Fruit fly (Drosophila melanogaster) whole organism, embryonic: ENCODE data around the gene side-IV.

Experiments
- B-H2 ChIP-seq: fragments of 200-800 bp; sonication (Bioruptor generic); optimal IDR thresholded peaks from 2 replicates; lab custom pipeline; 2018; ENCODE audit warnings: missing biosample characterization, mild to moderate bottlenecking, missing genetic modification characterization
- CG10147 ChIP-seq: fragments of 200-800 bp; sonication (Bioruptor generic); optimal IDR thresholded peaks from 2 replicates; lab custom pipeline; 2019; ENCODE audit warnings: missing biosample characterization, mild to moderate bottlenecking, missing genetic modification characterization, moderate library complexity
- CG10431 ChIP-seq: fragments of 200-800 bp; sonication (Bioruptor generic); optimal IDR thresholded peaks from 3 replicates; lab custom pipeline; 2018; ENCODE audit warnings: missing biosample characterization, mild to moderate bottlenecking, missing genetic modification characterization
- CG10543 ChIP-seq: fragments of 200-800 bp; sonication (Bioruptor generic); optimal IDR thresholded peaks from 3 replicates; lab custom pipeline; 2017; ENCODE audit warnings: missing biosample characterization, mild to moderate bottlenecking, missing genetic modification characterization, moderate library complexity
- CG10959 ChIP-seq: fragments of 200-800 bp; sonication (Bioruptor generic); IDR thresholded peaks from 2 replicates; pipeline ENCODE4 v1.3.6; 2022; ENCODE audit warnings: missing biosample characterization, missing genetic modification characterization
- CG11504 ChIP-seq: fragments of 200-800 bp; sonication (Bioruptor generic); optimal IDR thresholded peaks from 3 replicates; lab custom pipeline; 2019; ENCODE audit warnings: missing biosample characterization, mild to moderate bottlenecking, missing genetic modification characterization, moderate library complexity
- CG13123 ChIP-seq: fragments of 200-800 bp; sonication (Bioruptor generic); optimal IDR thresholded peaks from 2 replicates; lab custom pipeline; 2016; ENCODE audit warnings: missing biosample characterization, missing genetic modification characterization
- CG13296 ChIP-seq: fragments of 200-800 bp; sonication (Bioruptor generic); optimal IDR thresholded peaks from 3 replicates; lab custom pipeline; 2018; ENCODE audit warnings: missing biosample characterization, mild to moderate bottlenecking, missing genetic modification characterization
- CG1529 ChIP-seq: fragments of 200-800 bp; sonication (Bioruptor generic); optimal IDR thresholded peaks from 3 replicates; lab custom pipeline; 2018; ENCODE audit warnings: missing biosample characterization, missing genetic modification characterization
- CG15601 ChIP-seq: fragments of 200-800 bp; sonication (Bioruptor generic); optimal IDR thresholded peaks from 3 replicates; lab custom pipeline; 2019; ENCODE audit warnings: missing biosample characterization, mild to moderate bottlenecking, missing genetic modification characterization, moderate library complexity
- CG1602 ChIP-seq: fragments of 200-800 bp; sonication (Bioruptor generic); optimal IDR thresholded peaks from 3 replicates; lab custom pipeline; 2016; ENCODE audit warnings: missing biosample characterization, missing genetic modification characterization
- CG16813 ChIP-seq: fragments of 200-800 bp; sonication (Bioruptor generic); IDR thresholded peaks from 3 replicates; pipeline ENCODE4 v1.3.6; 2022; ENCODE audit warnings: missing biosample characterization, missing genetic modification characterization; ENCODE audit not compliant: partially characterized antibody
- CG1792 ChIP-seq: fragments of 200-800 bp; sonication (Bioruptor generic); optimal IDR thresholded peaks from 2 replicates; lab custom pipeline; 2016; ENCODE audit warnings: missing biosample characterization, missing genetic modification characterization
- CG18599 ChIP-seq: fragments of 200-800 bp; sonication (Bioruptor generic); optimal IDR thresholded peaks from 3 replicates; lab custom pipeline; 2017; ENCODE audit warnings: missing biosample characterization, missing genetic modification characterization, mild to moderate bottlenecking, moderate library complexity, missing genetic modification reagents
- CG2678 ChIP-seq: fragments of 200-800 bp; sonication (Bioruptor generic); optimal IDR thresholded peaks from 3 replicates; lab custom pipeline; 2019; ENCODE audit warnings: missing biosample characterization, mild to moderate bottlenecking, missing genetic modification characterization, moderate library complexity
- CG31388 ChIP-seq: fragments of 200-800 bp; sonication (Bioruptor generic); optimal IDR thresholded peaks from 2 replicates; lab custom pipeline; 2016; ENCODE audit warnings: missing biosample characterization, missing genetic modification characterization
- CG3407 ChIP-seq: fragments of 200-800 bp; sonication (Bioruptor generic); optimal IDR thresholded peaks from 2 replicates; lab custom pipeline; 2018; ENCODE audit warnings: missing biosample characterization, mild to moderate bottlenecking, missing genetic modification characterization
- CG34422 ChIP-seq: fragments of 200-800 bp; sonication (Bioruptor generic); IDR thresholded peaks from 3 replicates; pipeline ENCODE4 v1.3.6; 2022; ENCODE audit warnings: missing biosample characterization, missing genetic modification characterization
- CG4854 ChIP-seq: fragments of 200-800 bp; sonication (Bioruptor generic); optimal IDR thresholded peaks from 2 replicates; lab custom pipeline; 2016; ENCODE audit warnings: missing biosample characterization, missing genetic modification characterization, inconsistent platforms
- CG5953 ChIP-seq: fragments of 200-800 bp; sonication (Bioruptor generic); IDR thresholded peaks from 2 replicates; pipeline ENCODE4 v1.3.6; 2022; ENCODE audit warnings: missing biosample characterization, missing genetic modification characterization
- CG6765 ChIP-seq: fragments of 200-800 bp; sonication (Bioruptor generic); optimal IDR thresholded peaks from 3 replicates; lab custom pipeline; 2017; ENCODE audit warnings: missing biosample characterization, mild to moderate bottlenecking, missing genetic modification characterization
- CG6791 ChIP-seq: fragments of 200-800 bp; sonication (Bioruptor generic); IDR thresholded peaks from 3 replicates; pipeline ENCODE4 v1.3.6; 2022; ENCODE audit warnings: missing biosample characterization, missing genetic modification characterization; ENCODE audit not compliant: partially characterized antibody
- CG7357 ChIP-seq: fragments of 200-800 bp; sonication (Bioruptor generic); IDR thresholded peaks from 3 replicates; pipeline ENCODE4 v1.3.6; 2022; ENCODE audit warnings: missing biosample characterization, missing genetic modification characterization
- CG7786 ChIP-seq: fragments of 200-800 bp; sonication (Bioruptor generic); optimal IDR thresholded peaks from 2 replicates; lab custom pipeline; 2016; ENCODE audit warnings: missing biosample characterization, missing genetic modification characterization
- CG7839 ChIP-seq: fragments of 200-800 bp; sonication (Bioruptor generic); optimal IDR thresholded peaks from 3 replicates; lab custom pipeline; 2018; ENCODE audit warnings: missing biosample characterization, mild to moderate bottlenecking, missing genetic modification characterization, moderate library complexity
- CG8765 ChIP-seq: fragments of 200-800 bp; sonication (Bioruptor generic); IDR thresholded peaks from 2 replicates; pipeline ENCODE4 v1.3.6; 2022; ENCODE audit warnings: missing biosample characterization, missing genetic modification characterization
- CG9932 ChIP-seq: fragments of 200-800 bp; sonication (Bioruptor generic); IDR thresholded peaks from 2 replicates; pipeline ENCODE4 v1.3.6; 2022; ENCODE audit warnings: missing biosample characterization, missing genetic modification characterization
- CrebB ChIP-seq: fragments of 200-800 bp; sonication (Bioruptor generic); optimal IDR thresholded peaks from 3 replicates; lab custom pipeline; 2018; ENCODE audit warnings: missing biosample characterization, mild to moderate bottlenecking, missing genetic modification characterization
- Dad ChIP-seq: fragments of 200-800 bp; sonication (Bioruptor generic); optimal IDR thresholded peaks from 3 replicates; lab custom pipeline; 2016; ENCODE audit warnings: missing biosample characterization, missing genetic modification characterization
- Dfd ChIP-seq, 2 experiments: fragments of >200 bp; optimal IDR thresholded peaks; 2 replicates each; lab custom pipeline; 2017; ENCODE audit warnings: missing biosample characterization in 2 of 2, missing genetic modification characterization in 2 of 2
- Hr78 ChIP-seq, 2 experiments: fragments of 200-800 bp in 1 of 2; fragments of >200 bp in 1 of 2; sonication (Bioruptor generic) in 1 of 2; optimal IDR thresholded peaks; 2 replicates each; lab custom pipeline; 2017 to 2019; ENCODE audit warnings: missing biosample characterization in 2 of 2, missing genetic modification characterization in 2 of 2, mild to moderate bottlenecking in 1 of 2, moderate library complexity in 1 of 2
- PHDP ChIP-seq: fragments of 200-800 bp; sonication (Bioruptor generic); optimal IDR thresholded peaks from 3 replicates; lab custom pipeline; 2018; ENCODE audit warnings: missing biosample characterization, mild to moderate bottlenecking, missing genetic modification characterization, moderate library complexity
- Rfx ChIP-seq: fragments of 200-800 bp; sonication (Bioruptor generic); IDR thresholded peaks from 2 replicates; pipeline ENCODE4 v1.3.6; 2022; ENCODE audit warnings: missing biosample characterization, missing genetic modification characterization
- Xbp1 ChIP-seq: fragments of 200-800 bp; sonication (Bioruptor generic); optimal IDR thresholded peaks from 3 replicates; lab custom pipeline; 2016; ENCODE audit warnings: missing biosample characterization, mild to moderate bottlenecking, missing genetic modification characterization
- crol ChIP-seq: fragments of 200-800 bp; sonication (Bioruptor generic); IDR thresholded peaks from 2 replicates; pipeline ENCODE4 v1.3.6; 2022; ENCODE audit warnings: missing biosample characterization, missing genetic modification characterization
- dm ChIP-seq: fragments of 200-800 bp; sonication (Bioruptor generic); optimal IDR thresholded peaks from 3 replicates; lab custom pipeline; 2016; ENCODE audit warnings: missing biosample characterization, missing genetic modification characterization
- eyg ChIP-seq: fragments of 200-800 bp; sonication (Bioruptor generic); optimal IDR thresholded peaks from 3 replicates; lab custom pipeline; 2016; ENCODE audit warnings: missing biosample characterization, missing genetic modification characterization
- gfzf ChIP-seq: fragments of 200-800 bp; sonication (Bioruptor generic); optimal IDR thresholded peaks from 2 replicates; lab custom pipeline; 2016; ENCODE audit warnings: missing biosample characterization, mild to moderate bottlenecking, missing genetic modification characterization, moderate library complexity
- gro ChIP-seq: fragments of 200-800 bp; sonication (Bioruptor generic); optimal IDR thresholded peaks from 2 replicates; lab custom pipeline; 2016; ENCODE audit warnings: missing biosample characterization, missing genetic modification characterization
- her ChIP-seq: fragments of 200-800 bp; sonication (Bioruptor generic); optimal IDR thresholded peaks from 2 replicates; lab custom pipeline; 2016; ENCODE audit warnings: missing biosample characterization, missing genetic modification characterization
- hth ChIP-seq: fragments of >200 bp; optimal IDR thresholded peaks from 2 replicates; lab custom pipeline; 2017; ENCODE audit warnings: inconsistent platforms
- onecut ChIP-seq: fragments of 200-800 bp; sonication (Bioruptor generic); IDR thresholded peaks from 2 replicates; pipeline ENCODE4 v1.3.6; 2022; ENCODE audit warnings: missing biosample characterization, missing genetic modification characterization
- sens-2 ChIP-seq: fragments of 200-800 bp; sonication (Bioruptor generic); IDR thresholded peaks from 2 replicates; pipeline ENCODE4 v1.3.6; 2022; ENCODE audit warnings: missing biosample characterization, missing genetic modification characterization
- shn ChIP-seq: fragments of 200-800 bp; sonication (Bioruptor generic); optimal IDR thresholded peaks from 3 replicates; lab custom pipeline; 2016; ENCODE audit warnings: missing biosample characterization, missing genetic modification characterization
- slp2 ChIP-seq: fragments of 200-800 bp; sonication (Bioruptor generic); optimal IDR thresholded peaks from 2 replicates; lab custom pipeline; 2016; ENCODE audit warnings: missing biosample characterization, missing genetic modification characterization
- so ChIP-seq: fragments of 200-800 bp; sonication (Bioruptor generic); IDR thresholded peaks from 3 replicates; pipeline ENCODE4 v1.3.6; 2022; ENCODE audit warnings: missing biosample characterization, missing genetic modification characterization
- toy ChIP-seq: fragments of 200-800 bp; sonication (Bioruptor generic); IDR thresholded peaks from 2 replicates; pipeline ENCODE4 v1.3.6; 2022; ENCODE audit warnings: missing biosample characterization, missing genetic modification characterization
- wdn ChIP-seq: fragments of 200-800 bp; sonication (Bioruptor generic); IDR thresholded peaks from 2 replicates; pipeline ENCODE4 v1.3.6; 2022; ENCODE audit warnings: missing biosample characterization, missing genetic modification characterization
- wek ChIP-seq: fragments of 200-800 bp; sonication (Bioruptor generic); optimal IDR thresholded peaks from 3 replicates; lab custom pipeline; 2018; ENCODE audit warnings: missing biosample characterization, mild to moderate bottlenecking, missing genetic modification characterization, moderate library complexity
- z ChIP-seq: fragments of 200-800 bp; sonication (Bioruptor generic); IDR thresholded peaks from 3 replicates; pipeline ENCODE4 v1.3.6; 2022; ENCODE audit warnings: missing biosample characterization, missing genetic modification characterization
- zf30C ChIP-seq: fragments of 200-800 bp; sonication (Bioruptor generic); optimal IDR thresholded peaks from 3 replicates; lab custom pipeline; 2018; ENCODE audit warnings: missing biosample characterization, mild to moderate bottlenecking, missing genetic modification characterization

The side-IV gene

dm6 chr3R:13425470-13426033, 24.8 kb upstream of the side-IV start, which contains the start of gene Act87E (continued):
- TF ChIP-seq crol (GFP tag; lab: Robert Waterston, UW), result peak; percentile 66
- no peak for TF ChIP-seq CG16813 (GFP tag; lab: Robert Waterston, UW)
- peak; percentile 80 for TF ChIP-seq zf30C (GFP tag; lab: Kevin White, UChicago)
- peak; percentile 8 for TF ChIP-seq CG10431 (GFP tag; lab: Kevin White, UChicago)
- TF ChIP-seq CrebB (tag; lab: Kevin White, UChicago), result no peak
- no peak for TF ChIP-seq CG7786 (GFP tag; lab: Kevin White, UChicago)
- TF ChIP-seq CG13296 (GFP tag; lab: Kevin White, UChicago), result peak; percentile 62
- no peak for TF ChIP-seq CG13123
- TF ChIP-seq CG7357 (GFP tag; lab: Robert Waterston, UW), result peak; percentile 62; the same call in 2 of the 3 replicates
- no peak for TF ChIP-seq eyg (GFP tag; lab: Kevin White, UChicago)
- TF ChIP-seq CG10147 (GFP tag; lab: Kevin White, UChicago), result peak; percentile 2
- TF ChIP-seq her (GFP tag; lab: Kevin White, UChicago), result no peak
- no peak for TF ChIP-seq CG4854
- TF ChIP-seq CG10959 (GFP tag; lab: Robert Waterston, UW), result peak; percentile 38; the same call in 1 of the 2 replicates
- TF ChIP-seq gro (GFP tag; lab: Kevin White, UChicago), result no peak
- TF ChIP-seq CG18599, result peak; percentile 16
- TF ChIP-seq slp2 (GFP tag; lab: Kevin White, UChicago), result no peak
- no peak for TF ChIP-seq wek
- peak; percentile 67 for TF ChIP-seq PHDP
- no peak for TF ChIP-seq sens-2 (GFP tag; lab: Robert Waterston, UW)
- no peak for TF ChIP-seq onecut (GFP tag; lab: Robert Waterston, UW)
- peak; percentile 41 for TF ChIP-seq CG1602 (GFP tag; lab: Kevin White, UChicago)
- peak; percentile 85 for TF ChIP-seq CG11504 (tag; lab: Kevin White, UChicago)
- TF ChIP-seq CG1529 (GFP tag; lab: Kevin White, UChicago), result peak; percentile 42
- peak; percentile 6 for TF ChIP-seq CG31388 (GFP tag; lab: Kevin White, UChicago)
- peak; percentile 38; the same call in 1 of the 3 replicates for TF ChIP-seq so (GFP tag; lab: Robert Waterston, UW)
- TF ChIP-seq Dad, result no peak
- TF ChIP-seq toy (GFP tag; lab: Robert Waterston, UW), result no peak
- TF ChIP-seq Rfx, result 0 out of 2 replicates have a peak, but pooled peaks have one; percentile 10
- no peak for TF ChIP-seq hth
- TF ChIP-seq Hr78 (GFP tag; optimal IDR thresholded peaks at IDR 0.05; lab: Kevin White, UChicago), result peak in 1 of 2 experiments; percentile 60
- TF ChIP-seq B-H2 (GFP tag; lab: Kevin White, UChicago), result no peak
- TF ChIP-seq CG7839 (tag; lab: Kevin White, UChicago), result peak; percentile 78
- TF ChIP-seq Dfd (GFP tag; optimal IDR thresholded peaks at IDR 0.05; lab: Kevin White, UChicago), result no peak
- TF ChIP-seq dm (GFP tag; lab: Kevin White, UChicago), result no peak
- no peak for TF ChIP-seq CG10543 (GFP tag; lab: Kevin White, UChicago)
- no peak for TF ChIP-seq CG8765
- TF ChIP-seq CG34422, result no peak
- TF ChIP-seq CG6765, result no peak
- TF ChIP-seq Xbp1 (GFP tag; lab: Kevin White, UChicago), result peak; percentile 52
- TF ChIP-seq CG2678 (tag; lab: Kevin White, UChicago), result peak; percentile 87
- TF ChIP-seq CG1792 (GFP tag; lab: Kevin White, UChicago), result no peak
- no peak for TF ChIP-seq CG6791
- TF ChIP-seq shn (GFP tag; lab: Kevin White, UChicago), result no peak
- peak; percentile 73 for TF ChIP-seq CG15601
- TF ChIP-seq gfzf (GFP tag; lab: Kevin White, UChicago), result no peak
- TF ChIP-seq CG3407 (GFP tag; lab: Kevin White, UChicago), result peak; percentile 54
- TF ChIP-seq z (GFP tag; lab: Robert Waterston, UW), result no peak
- TF ChIP-seq wdn, result no peak
- TF ChIP-seq CG9932 (GFP tag; lab: Robert Waterston, UW), result peak; percentile 33; the same call in 1 of the 2 replicates
- no peak for TF ChIP-seq CG5953 (GFP tag; lab: Robert Waterston, UW)
